Worm (Caenorhabditis elegans) whole organism, L2 larva: Measurements from ENCODE around the gene Y113G7B.27.
A peak's percentile ranks its signal among the peaks of the same experiment; 100 is the strongest.

Source experiments
- C34F6.9 ChIP-seq: fragments of 150-350 bp; optimal IDR thresholded peaks from 2 replicates; lab custom pipeline; 2014; ENCODE audit warnings: missing biosample characterization, missing genetic modification characterization
- F13H6.1 ChIP-seq: sonication (generic microtip); optimal IDR thresholded peaks from 2 replicates; lab custom pipeline; 2016; ENCODE audit warnings: missing genetic modification characterization, missing compliant biosample characterization
- R02D3.7 ChIP-seq: fragments of 150-350 bp; optimal IDR thresholded peaks from 2 replicates; lab custom pipeline; 2014; ENCODE audit warnings: missing biosample characterization, missing genetic modification characterization
- Y55F3AM.14 ChIP-seq: fragments of 200-800 bp; sonication (Bioruptor generic); optimal IDR thresholded peaks from 2 replicates; lab custom pipeline; 2018; ENCODE audit warnings: mild to moderate bottlenecking, missing genetic modification characterization, missing compliant biosample characterization
- ZK546.5 ChIP-seq: sonication (generic microtip); optimal IDR thresholded peaks from 2 replicates; lab custom pipeline; 2017; ENCODE audit warnings: missing biosample characterization, missing genetic modification characterization
- alr-1 ChIP-seq: fragments of 150-350 bp; optimal IDR thresholded peaks from 2 replicates; lab custom pipeline; 2014; ENCODE audit warnings: missing biosample characterization, missing genetic modification characterization
- aly-2 ChIP-seq: fragments of 150-350 bp; optimal IDR thresholded peaks from 2 replicates; lab custom pipeline; 2014; ENCODE audit warnings: missing biosample characterization, missing genetic modification characterization
- ama-1 ChIP-seq: fragments of 150-350 bp; optimal IDR thresholded peaks from 2 replicates; lab custom pipeline; 2018; ENCODE audit warnings: inconsistent platforms
- blmp-1 ChIP-seq: sonication (generic microtip); optimal IDR thresholded peaks from 2 replicates; lab custom pipeline; 2017; ENCODE audit warnings: missing genetic modification characterization, mild to moderate bottlenecking, missing compliant biosample characterization, antibody characterized with exemption, moderate library complexity; ENCODE audit not compliant: insufficient read depth
- ceh-16 ChIP-seq: fragments of 150-350 bp; optimal IDR thresholded peaks from 2 replicates; lab custom pipeline; 2014; ENCODE audit warnings: missing biosample characterization, missing genetic modification characterization
- ceh-82 ChIP-seq: fragments of 150-350 bp; optimal IDR thresholded peaks from 2 replicates; lab custom pipeline; 2014; ENCODE audit warnings: missing biosample characterization, missing genetic modification characterization
- crh-2 ChIP-seq: sonication (generic microtip); optimal IDR thresholded peaks from 2 replicates; lab custom pipeline; 2017; ENCODE audit warnings: missing biosample characterization, missing genetic modification characterization
- dmd-4 ChIP-seq: sonication (generic microtip); optimal IDR thresholded peaks from 2 replicates; lab custom pipeline; 2017; ENCODE audit warnings: missing biosample characterization, missing genetic modification characterization
- egl-27 ChIP-seq: sonication (generic microtip); optimal IDR thresholded peaks from 3 replicates; lab custom pipeline; 2017; ENCODE audit warnings: missing biosample characterization, missing genetic modification reagents, missing genetic modification characterization
- elt-1 ChIP-seq: fragments of 150-350 bp; optimal IDR thresholded peaks from 2 replicates; lab custom pipeline; 2014; ENCODE audit warnings: missing biosample characterization, missing genetic modification characterization
- elt-3 ChIP-seq: sonication (generic microtip); optimal IDR thresholded peaks from 2 replicates; lab custom pipeline; 2017; ENCODE audit warnings: missing biosample characterization, missing genetic modification characterization
- fos-1 ChIP-seq: fragments of 150-350 bp; optimal IDR thresholded peaks from 2 replicates; lab custom pipeline; 2014; ENCODE audit warnings: missing biosample characterization, missing genetic modification characterization
- gmeb-1 ChIP-seq: fragments of 150-350 bp; optimal IDR thresholded peaks from 2 replicates; lab custom pipeline; 2014; ENCODE audit warnings: missing biosample characterization, missing genetic modification characterization
- lin-11 ChIP-seq: fragments of 150-350 bp; sonication (generic microtip); optimal IDR thresholded peaks from 2 replicates; lab custom pipeline; 2014; ENCODE audit warnings: missing biosample characterization, missing genetic modification characterization, inconsistent platforms, mixed read lengths
- lin-13 ChIP-seq: fragments of 150-350 bp; optimal IDR thresholded peaks from 2 replicates; lab custom pipeline; 2014; ENCODE audit warnings: missing biosample characterization, missing genetic modification reagents, missing genetic modification characterization
- lin-39 ChIP-seq: fragments of 150-350 bp; optimal IDR thresholded peaks from 2 replicates; lab custom pipeline; 2014; ENCODE audit warnings: missing biosample characterization, missing genetic modification reagents, missing genetic modification characterization
- lsy-2 ChIP-seq, 2 experiments: fragments of 150-350 bp in 1 of 2; sonication (generic microtip) in 1 of 2; optimal IDR thresholded peaks; 2 replicates each; lab custom pipeline; 2014 to 2017; ENCODE audit warnings: missing biosample characterization in 2 of 2, missing genetic modification characterization in 2 of 2
- mab-5 ChIP-seq: fragments of 150-350 bp; optimal IDR thresholded peaks from 2 replicates; lab custom pipeline; 2014; ENCODE audit warnings: missing biosample characterization, missing genetic modification characterization
- mbf-1 ChIP-seq: sonication (generic microtip); optimal IDR thresholded peaks from 2 replicates; lab custom pipeline; 2017; ENCODE audit warnings: missing biosample characterization, missing genetic modification characterization
- mdl-1 ChIP-seq, 2 experiments: fragments of 150-350 bp in 1 of 2; sonication (generic microtip) in 1 of 2; optimal IDR thresholded peaks; 2 replicates each; lab custom pipeline; 2017; ENCODE audit warnings: missing biosample characterization in 2 of 2, missing genetic modification characterization in 2 of 2
- nhr-10 ChIP-seq: sonication (generic microtip); optimal IDR thresholded peaks from 2 replicates; lab custom pipeline; 2017; ENCODE audit warnings: missing biosample characterization, missing genetic modification characterization
- nhr-11 ChIP-seq: fragments of 150-350 bp; optimal IDR thresholded peaks from 2 replicates; lab custom pipeline; 2014; ENCODE audit warnings: missing biosample characterization, missing genetic modification characterization
- nhr-12 ChIP-seq: fragments of 150-350 bp; optimal IDR thresholded peaks from 2 replicates; lab custom pipeline; 2014; ENCODE audit warnings: missing biosample characterization, missing genetic modification characterization
- nhr-129 ChIP-seq: fragments of 150-350 bp; optimal IDR thresholded peaks from 2 replicates; lab custom pipeline; 2014; ENCODE audit warnings: missing biosample characterization, missing genetic modification characterization
- nhr-21 ChIP-seq: fragments of 150-350 bp; optimal IDR thresholded peaks from 2 replicates; lab custom pipeline; 2014; ENCODE audit warnings: missing biosample characterization, missing genetic modification characterization
- nhr-23 ChIP-seq: fragments of 150-350 bp; optimal IDR thresholded peaks from 2 replicates; lab custom pipeline; 2014; ENCODE audit warnings: missing biosample characterization, missing genetic modification reagents, missing genetic modification characterization
- nhr-237 ChIP-seq: fragments of 150-350 bp; optimal IDR thresholded peaks from 2 replicates; lab custom pipeline; 2014; ENCODE audit warnings: missing biosample characterization, missing genetic modification characterization
- nhr-25 ChIP-seq: fragments of 150-350 bp; sonication (generic microtip); optimal IDR thresholded peaks from 3 replicates; lab custom pipeline; 2014; ENCODE audit warnings: missing biosample characterization, missing genetic modification characterization
- nhr-6 ChIP-seq: fragments of 150-350 bp; optimal IDR thresholded peaks from 2 replicates; lab custom pipeline; 2014; ENCODE audit warnings: missing biosample characterization, missing genetic modification characterization
- nhr-77 ChIP-seq: fragments of 150-350 bp; optimal IDR thresholded peaks from 2 replicates; lab custom pipeline; 2014; ENCODE audit warnings: missing biosample characterization, missing genetic modification characterization
- peb-1 ChIP-seq: fragments of 150-350 bp; optimal IDR thresholded peaks from 2 replicates; lab custom pipeline; 2014; ENCODE audit warnings: missing biosample characterization, missing genetic modification characterization
- sem-4 ChIP-seq: fragments of 150-350 bp; optimal IDR thresholded peaks from 2 replicates; lab custom pipeline; 2014; ENCODE audit warnings: missing biosample characterization, missing genetic modification reagents, missing genetic modification characterization
- skn-1 ChIP-seq: sonication (generic microtip); optimal IDR thresholded peaks from 2 replicates; lab custom pipeline; 2017; ENCODE audit warnings: missing biosample characterization, missing genetic modification characterization
- sma-3 ChIP-seq: sonication (generic microtip); optimal IDR thresholded peaks from 2 replicates; lab custom pipeline; 2016; ENCODE audit warnings: missing genetic modification reagents, missing genetic modification characterization, missing compliant biosample characterization
- sma-9 ChIP-seq, 2 experiments: fragments of 150-350 bp in 1 of 2; sonication (generic microtip) in 1 of 2; optimal IDR thresholded peaks; 2 replicates each; lab custom pipeline; 2014 to 2016; ENCODE audit warnings: missing genetic modification characterization in 2 of 2, mild to moderate bottlenecking in 1 of 2, missing biosample characterization in 1 of 2, missing compliant biosample characterization in 1 of 2, missing genetic modification reagents in 1 of 2, moderate library complexity in 1 of 2
- snpc-4 ChIP-seq: fragments of 150-350 bp; optimal IDR thresholded peaks from 2 replicates; lab custom pipeline; 2014; ENCODE audit warnings: missing biosample characterization, missing genetic modification characterization
- unc-39 ChIP-seq: fragments of 150-350 bp; optimal IDR thresholded peaks from 2 replicates; lab custom pipeline; 2014; ENCODE audit warnings: missing biosample characterization, missing genetic modification characterization
- unc-55 ChIP-seq: fragments of 150-350 bp; sonication (generic microtip); optimal IDR thresholded peaks from 3 replicates; lab custom pipeline; 2014; ENCODE audit warnings: missing biosample characterization, missing genetic modification reagents, missing genetic modification characterization
- unc-62 ChIP-seq: fragments of 150-350 bp; optimal IDR thresholded peaks from 2 replicates; lab custom pipeline; 2014; ENCODE audit warnings: missing biosample characterization, missing genetic modification reagents, missing genetic modification characterization
- zag-1 ChIP-seq: fragments of 150-350 bp; optimal IDR thresholded peaks from 2 replicates; lab custom pipeline; 2014; ENCODE audit warnings: missing biosample characterization, missing genetic modification characterization
- ztf-1 ChIP-seq: fragments of 200-800 bp; sonication (Bioruptor generic); conservative IDR thresholded peaks from 2 replicates; pipeline ENCODE4 v1.3.6; 2022; ENCODE audit warnings: missing genetic modification characterization, missing compliant biosample characterization
- ztf-11 ChIP-seq: sonication (generic microtip); optimal IDR thresholded peaks from 2 replicates; lab custom pipeline; 2017; ENCODE audit warnings: missing biosample characterization, missing genetic modification characterization
- ztf-4 ChIP-seq: fragments of 150-350 bp; optimal IDR thresholded peaks from 2 replicates; lab custom pipeline; 2014; ENCODE audit warnings: missing biosample characterization, missing genetic modification characterization

Y113G7B.27 gene

ce11 chrV:20164059-20164892 lies 28.4 kb upstream of the Y113G7B.27 start, which contains the start of gene F19B2.5:
Gene F19B2.5, minus strand, starts transcription at chrV:20164165.
- TF ChIP-seq F13H6.1 (tag; lab: Kevin White, UChicago) (peak; percentile 39), nhr-12 (tag; lab: Kevin White, UChicago) (no peak), ama-1 (lab: Kevin White, UChicago) (peak; percentile 89), fos-1 (tag; lab: Kevin White, UChicago) (peak; percentile 69), unc-39 (no peak), lin-13 (GFP tag; lab: Kevin White, UChicago) (no peak), dmd-4 (tag; lab: Kevin White, UChicago) (no peak), lin-39 (no peak), lin-11 (tag; lab: Kevin White, UChicago) (no peak), mab-5 (no peak), alr-1 (tag; lab: Kevin White, UChicago) (no peak), unc-62 (no peak), nhr-10 (tag; lab: Kevin White, UChicago) (peak; percentile 6), peb-1 (tag; lab: Kevin White, UChicago) (no peak), unc-55 (no peak), nhr-25 (no peak), ceh-16 (tag; lab: Kevin White, UChicago) (no peak), sma-3 (GFP tag; lab: Kevin White, UChicago) (peak; percentile 65), mbf-1 (tag; lab: Kevin White, UChicago) (no peak), ceh-82 (tag; lab: Kevin White, UChicago) (no peak), C34F6.9 (tag; lab: Kevin White, UChicago) (no peak), skn-1 (tag; lab: Kevin White, UChicago) (no peak), nhr-23 (tag; lab: Kevin White, UChicago) (no peak), R02D3.7 (tag; lab: Kevin White, UChicago) (no peak), elt-1 (tag; lab: Kevin White, UChicago) (no peak), lsy-2 (tag; optimal IDR thresholded peaks at IDR 0.05; lab: Kevin White, UChicago) (peak in 1 of 2 experiments; percentile 35), ztf-4 (tag; lab: Kevin White, UChicago) (no peak), elt-3 (no peak), nhr-129 (tag; lab: Kevin White, UChicago) (peak; percentile 43), zag-1 (tag; lab: Kevin White, UChicago) (no peak), nhr-77 (tag; lab: Kevin White, UChicago) (no peak), mdl-1 (tag; optimal IDR thresholded peaks at IDR 0.05; lab: Kevin White, UChicago) (no peak), Y55F3AM.14 (GFP tag; lab: Kevin White, UChicago) (no peak), egl-27 (tag; lab: Kevin White, UChicago) (no peak), sma-9 (GFP tag; optimal IDR thresholded peaks at IDR 0.05; lab: Kevin White, UChicago) (peak; percentile 66), sma-9 (tag; optimal IDR thresholded peaks at IDR 0.05; lab: Kevin White, UChicago) (no peak), aly-2 (tag; lab: Kevin White, UChicago) (no peak), nhr-6 (tag; lab: Kevin White, UChicago) (no peak), sem-4 (tag; lab: Kevin White, UChicago) (no peak), blmp-1 (tag; lab: Kevin White, UChicago) (no peak), nhr-11 (tag; lab: Kevin White, UChicago) (no peak), ztf-11 (tag; lab: Kevin White, UChicago) (no peak), ztf-1 (GFP tag; lab: Robert Waterston, UW) (no peak), gmeb-1 (peak; percentile 63), nhr-237 (tag; lab: Kevin White, UChicago) (no peak), snpc-4 (tag; lab: Kevin White, UChicago) (no peak), ZK546.5 (no peak), nhr-21 (tag; lab: Kevin White, UChicago) (no peak), crh-2 (tag; lab: Kevin White, UChicago) (peak; percentile 95)
